Fruit fly (Drosophila melanogaster) whole organism, embryonic: ENCODE data around the gene Tti1.

Experiments used
- Ada2b ChIP-seq: fragments of 200-800 bp; sonication (Bioruptor generic); IDR thresholded peaks from 2 replicates; pipeline ENCODE4 v1.3.6; 2022; ENCODE audit warnings: missing biosample characterization, missing genetic modification characterization
- CG12071 ChIP-seq: fragments of 200-800 bp; sonication (Bioruptor generic); optimal IDR thresholded peaks from 3 replicates; lab custom pipeline; 2018; ENCODE audit warnings: missing biosample characterization, mild to moderate bottlenecking, missing genetic modification characterization
- CG12391 ChIP-seq: fragments of 200-800 bp; sonication (Bioruptor generic); optimal IDR thresholded peaks from 3 replicates; lab custom pipeline; 2018; ENCODE audit warnings: missing biosample characterization, mild to moderate bottlenecking, missing genetic modification characterization, moderate library complexity
- CG12659 ChIP-seq: fragments of 200-800 bp; sonication (Bioruptor generic); optimal IDR thresholded peaks from 3 replicates; lab custom pipeline; 2017; ENCODE audit warnings: mild to moderate bottlenecking, missing biosample characterization, missing genetic modification reagents, missing genetic modification characterization
- CG12744 ChIP-seq: fragments of 200-800 bp; sonication (Bioruptor generic); optimal IDR thresholded peaks from 2 replicates; lab custom pipeline; 2016; ENCODE audit warnings: missing biosample characterization, missing genetic modification characterization
- CG12942 ChIP-seq: fragments of 200-800 bp; sonication (Bioruptor generic); optimal IDR thresholded peaks from 3 replicates; lab custom pipeline; 2016; ENCODE audit warnings: missing biosample characterization, missing genetic modification characterization
- CG13624 ChIP-seq: fragments of 200-800 bp; sonication (Bioruptor generic); optimal IDR thresholded peaks from 2 replicates; lab custom pipeline; 2016; ENCODE audit warnings: missing biosample characterization, missing genetic modification characterization
- CG14965 ChIP-seq: fragments of 200-800 bp; sonication (Bioruptor generic); optimal IDR thresholded peaks from 2 replicates; lab custom pipeline; 2016; ENCODE audit warnings: missing biosample characterization, missing genetic modification characterization, borderline replicate concordance
- CG18599 ChIP-seq: fragments of 200-800 bp; sonication (Bioruptor generic); optimal IDR thresholded peaks from 3 replicates; lab custom pipeline; 2017; ENCODE audit warnings: missing biosample characterization, missing genetic modification characterization, mild to moderate bottlenecking, moderate library complexity, missing genetic modification reagents
- CG18619 ChIP-seq: fragments of 200-800 bp; sonication (Bioruptor generic); optimal IDR thresholded peaks from 3 replicates; lab custom pipeline; 2017; ENCODE audit warnings: missing biosample characterization, mild to moderate bottlenecking, missing genetic modification characterization
- CG2712 ChIP-seq: fragments of 200-800 bp; optimal IDR thresholded peaks from 3 replicates; lab custom pipeline; 2019; ENCODE audit warnings: missing biosample characterization, mild to moderate bottlenecking, missing genetic modification characterization, moderate library complexity
- CG34224 ChIP-seq: fragments of 200-800 bp; sonication (Bioruptor generic); IDR thresholded peaks from 3 replicates; pipeline ENCODE4 v1.3.6; 2022; ENCODE audit warnings: missing biosample characterization, missing genetic modification characterization; ENCODE audit not compliant: partially characterized antibody
- CG6654 ChIP-seq: fragments of 200-800 bp; sonication (Bioruptor generic); optimal IDR thresholded peaks from 2 replicates; lab custom pipeline; 2017; ENCODE audit warnings: missing biosample characterization, mild to moderate bottlenecking, missing genetic modification characterization
- CG7556 ChIP-seq: fragments of 200-800 bp; sonication (Bioruptor generic); optimal IDR thresholded peaks from 2 replicates; lab custom pipeline; 2017; ENCODE audit warnings: missing biosample characterization, mild to moderate bottlenecking, missing genetic modification characterization
- CG8359 ChIP-seq: fragments of 200-800 bp; sonication (Bioruptor generic); optimal IDR thresholded peaks from 2 replicates; lab custom pipeline; 2017; ENCODE audit warnings: missing biosample characterization, mild to moderate bottlenecking, missing genetic modification characterization, borderline replicate concordance
- CG9797 ChIP-seq: fragments of 200-800 bp; sonication (Bioruptor generic); optimal IDR thresholded peaks from 3 replicates; lab custom pipeline; 2018; ENCODE audit warnings: missing biosample characterization, mild to moderate bottlenecking, missing genetic modification characterization
- Dfd ChIP-seq, 2 experiments: fragments of >200 bp; optimal IDR thresholded peaks; 2 replicates each; lab custom pipeline; 2017; ENCODE audit warnings: missing biosample characterization in 2 of 2, missing genetic modification characterization in 2 of 2
- Doc3 ChIP-seq: fragments of 200-800 bp; sonication (Bioruptor generic); IDR thresholded peaks from 3 replicates; pipeline ENCODE4 v1.3.6; 2022; ENCODE audit warnings: missing biosample characterization, missing genetic modification characterization; ENCODE audit not compliant: partially characterized antibody
- Eip74EF ChIP-seq, 2 experiments: fragments of 200-800 bp in 1 of 2; fragments of >200 bp in 1 of 2; sonication (Bioruptor generic) in 1 of 2; optimal IDR thresholded peaks; 2 replicates each; lab custom pipeline; 2017 to 2019; ENCODE audit warnings: missing biosample characterization in 2 of 2, missing genetic modification characterization in 2 of 2, mild to moderate bottlenecking in 1 of 2, moderate library complexity in 1 of 2
- Elba2 ChIP-seq: fragments of 200-800 bp; sonication (Bioruptor generic); optimal IDR thresholded peaks from 3 replicates; lab custom pipeline; 2016; ENCODE audit warnings: missing biosample characterization, missing genetic modification characterization
- HmgZ ChIP-seq: fragments of 200-800 bp; sonication (Bioruptor generic); optimal IDR thresholded peaks from 2 replicates; lab custom pipeline; 2018; ENCODE audit warnings: missing biosample characterization, mild to moderate bottlenecking, missing genetic modification characterization
- Lhr ChIP-seq: fragments of 200-800 bp; sonication (Bioruptor generic); optimal IDR thresholded peaks from 3 replicates; lab custom pipeline; 2017; ENCODE audit warnings: mild to moderate bottlenecking, missing biosample characterization, missing genetic modification reagents, missing genetic modification characterization
- NC2α ChIP-seq: fragments of 200-800 bp; sonication (Bioruptor generic); optimal IDR thresholded peaks from 2 replicates; lab custom pipeline; 2016; ENCODE audit warnings: missing biosample characterization, missing genetic modification characterization
- Ravus ChIP-seq: fragments of 200-800 bp; sonication (Bioruptor generic); IDR thresholded peaks from 2 replicates; pipeline ENCODE4 v1.3.6; 2022; ENCODE audit warnings: missing biosample characterization, missing genetic modification characterization
- Sry-δ ChIP-seq: fragments of 200-800 bp; sonication (Bioruptor generic); optimal IDR thresholded peaks from 2 replicates; lab custom pipeline; 2016; ENCODE audit warnings: missing biosample characterization, missing genetic modification characterization
- YL-1 ChIP-seq: fragments of 200-800 bp; sonication (Bioruptor generic); optimal IDR thresholded peaks from 3 replicates; lab custom pipeline; 2017; ENCODE audit warnings: missing biosample characterization, mild to moderate bottlenecking, missing genetic modification characterization
- ab ChIP-seq: fragments of 200-800 bp; sonication (Bioruptor generic); optimal IDR thresholded peaks from 2 replicates; lab custom pipeline; 2016; ENCODE audit warnings: missing biosample characterization, missing genetic modification characterization
- chif ChIP-seq, 2 experiments: fragments of 200-800 bp; sonication (Bioruptor generic); optimal IDR thresholded peaks; 3 replicates each; lab custom pipeline; 2016; ENCODE audit warnings: missing biosample characterization in 2 of 2, missing genetic modification characterization in 2 of 2
- chn ChIP-seq: fragments of 200-800 bp; sonication (Bioruptor generic); optimal IDR thresholded peaks from 2 replicates; lab custom pipeline; 2016; ENCODE audit warnings: missing biosample characterization, missing genetic modification characterization
- da ChIP-seq: fragments of 200-800 bp; sonication (Bioruptor generic); optimal IDR thresholded peaks from 2 replicates; lab custom pipeline; 2016; ENCODE audit warnings: missing biosample characterization, missing genetic modification characterization
- dimm ChIP-seq: fragments of 200-800 bp; sonication (Bioruptor generic); IDR thresholded peaks from 2 replicates; pipeline ENCODE4 v1.3.6; 2022; ENCODE audit warnings: missing biosample characterization, missing genetic modification characterization
- dm ChIP-seq: fragments of 200-800 bp; sonication (Bioruptor generic); optimal IDR thresholded peaks from 3 replicates; lab custom pipeline; 2016; ENCODE audit warnings: missing biosample characterization, missing genetic modification characterization
- fu2 ChIP-seq: fragments of 200-800 bp; sonication (Bioruptor generic); optimal IDR thresholded peaks from 2 replicates; lab custom pipeline; 2016; ENCODE audit warnings: missing biosample characterization, missing genetic modification characterization
- hbn ChIP-seq: fragments of 200-800 bp; sonication (Bioruptor generic); IDR thresholded peaks from 2 replicates; pipeline ENCODE4 v1.3.6; 2022; ENCODE audit warnings: missing biosample characterization, missing genetic modification characterization; ENCODE audit not compliant: partially characterized antibody
- mld ChIP-seq: fragments of 200-800 bp; sonication (Bioruptor generic); IDR thresholded peaks from 3 replicates; pipeline ENCODE4 v1.3.6; 2022; ENCODE audit warnings: missing biosample characterization, missing genetic modification characterization; ENCODE audit not compliant: partially characterized antibody
- nerfin-1 ChIP-seq: fragments of 200-800 bp; sonication (Bioruptor generic); optimal IDR thresholded peaks from 3 replicates; lab custom pipeline; 2019; ENCODE audit warnings: missing biosample characterization, mild to moderate bottlenecking, missing genetic modification characterization, moderate library complexity
- pho ChIP-seq: fragments of 200-800 bp; sonication (Bioruptor generic); optimal IDR thresholded peaks from 2 replicates; lab custom pipeline; 2016; ENCODE audit warnings: missing biosample characterization, missing genetic modification characterization
- pnt ChIP-seq: fragments of 200-800 bp; sonication (Bioruptor generic); optimal IDR thresholded peaks from 3 replicates; lab custom pipeline; 2016; ENCODE audit warnings: missing biosample characterization, missing genetic modification characterization
- psq ChIP-seq: fragments of 200-800 bp; sonication (Bioruptor generic); optimal IDR thresholded peaks from 2 replicates; lab custom pipeline; 2017; ENCODE audit warnings: missing biosample characterization, missing genetic modification characterization
- repo ChIP-seq: fragments of 200-800 bp; sonication (Bioruptor generic); optimal IDR thresholded peaks from 2 replicates; lab custom pipeline; 2016; ENCODE audit warnings: missing biosample characterization, missing genetic modification characterization
- run ChIP-seq: fragments of 200-800 bp; sonication (Bioruptor generic); optimal IDR thresholded peaks from 3 replicates; lab custom pipeline; 2018; ENCODE audit warnings: missing biosample characterization, mild to moderate bottlenecking, missing genetic modification characterization
- schlank ChIP-seq: fragments of 200-800 bp; sonication (Bioruptor generic); optimal IDR thresholded peaks from 2 replicates; lab custom pipeline; 2018; ENCODE audit warnings: missing biosample characterization, mild to moderate bottlenecking, missing genetic modification characterization
- scrt ChIP-seq: fragments of 200-800 bp; sonication (Bioruptor generic); optimal IDR thresholded peaks from 2 replicates; lab custom pipeline; 2018; ENCODE audit warnings: missing biosample characterization, mild to moderate bottlenecking, missing genetic modification characterization, moderate library complexity
- sisA ChIP-seq: fragments of 200-800 bp; sonication (Bioruptor generic); IDR thresholded peaks from 2 replicates; pipeline ENCODE4 v1.3.6; 2022; ENCODE audit warnings: missing biosample characterization, missing genetic modification characterization
- slbo ChIP-seq: fragments of 200-800 bp; sonication (Bioruptor generic); IDR thresholded peaks from 2 replicates; pipeline ENCODE4 v1.3.6; 2022; ENCODE audit warnings: missing biosample characterization, missing genetic modification characterization
- so ChIP-seq: fragments of 200-800 bp; sonication (Bioruptor generic); IDR thresholded peaks from 3 replicates; pipeline ENCODE4 v1.3.6; 2022; ENCODE audit warnings: missing biosample characterization, missing genetic modification characterization
- sr ChIP-seq: fragments of 200-800 bp; sonication (Bioruptor generic); IDR thresholded peaks from 3 replicates; pipeline ENCODE4 v1.3.6; 2022; ENCODE audit warnings: missing biosample characterization, missing genetic modification characterization
- tgo ChIP-seq: fragments of 200-800 bp; sonication (Bioruptor generic); IDR thresholded peaks from 3 replicates; pipeline ENCODE4 v1.3.6; 2022; ENCODE audit warnings: missing biosample characterization, missing genetic modification characterization
- tin ChIP-seq: fragments of 200-800 bp; sonication (Bioruptor generic); optimal IDR thresholded peaks from 3 replicates; lab custom pipeline; 2016; ENCODE audit warnings: missing biosample characterization, missing genetic modification characterization
- tna ChIP-seq: fragments of 200-800 bp; sonication (Bioruptor generic); IDR thresholded peaks from 2 replicates; pipeline ENCODE4 v1.3.6; 2022; ENCODE audit warnings: missing biosample characterization, missing genetic modification characterization; ENCODE audit not compliant: partially characterized antibody
- wdn ChIP-seq: fragments of 200-800 bp; sonication (Bioruptor generic); IDR thresholded peaks from 2 replicates; pipeline ENCODE4 v1.3.6; 2022; ENCODE audit warnings: missing biosample characterization, missing genetic modification characterization

Gene Tti1

dm6 chr3R:9710886-9711285 is 43.6 kb downstream of the Tti1 start, which contains the start of the genes trbd and dmt (continued):
- TF ChIP-seq CG13624 (peak; percentile 76), CG9797 (GFP tag; lab: Kevin White, UChicago) (peak; percentile 96), CG12942 (GFP tag; lab: Kevin White, UChicago) (peak; percentile 23), Sry-δ (peak; percentile 83), sr (GFP tag; lab: Robert Waterston, UW) (no peak), Ada2b (GFP tag; lab: Robert Waterston, UW) (no peak), CG6654 (no peak), Doc3 (no peak), Eip74EF (GFP tag; optimal IDR thresholded peaks at IDR 0.05; lab: Kevin White, UChicago) (no peak), Ravus (GFP tag; lab: Robert Waterston, UW) (no peak), dimm (GFP tag; lab: Robert Waterston, UW) (no peak), tin (GFP tag; lab: Kevin White, UChicago) (peak; percentile 52), pho (peak; percentile 76), repo (GFP tag; lab: Kevin White, UChicago) (peak; percentile 41), chif (GFP tag; optimal IDR thresholded peaks at IDR 0.05; lab: Kevin White, UChicago) (peak; percentile 3 to 54), sisA (no peak), fu2 (GFP tag; lab: Kevin White, UChicago) (peak; percentile 68), CG12744 (no peak), pnt (GFP tag; lab: Kevin White, UChicago) (peak; percentile 29), CG14965 (no peak), CG12391 (tag; lab: Kevin White, UChicago) (no peak), CG7556 (GFP tag; lab: Kevin White, UChicago) (no peak), HmgZ (tag; lab: Kevin White, UChicago) (peak; percentile 88), scrt (GFP tag; lab: Kevin White, UChicago) (no peak), run (no peak), psq (GFP tag; lab: Kevin White, UChicago) (no peak), hbn (GFP tag; lab: Robert Waterston, UW) (no peak), CG12071 (no peak), da (peak; percentile 60), CG8359 (no peak), wdn (GFP tag; lab: Robert Waterston, UW) (no peak), CG12659 (GFP tag; lab: Kevin White, UChicago) (peak; percentile 95), YL-1 (GFP tag; lab: Kevin White, UChicago) (peak; percentile 93), Dfd (GFP tag; optimal IDR thresholded peaks at IDR 0.05; lab: Kevin White, UChicago) (no peak), CG18619 (no peak), Elba2 (GFP tag; lab: Kevin White, UChicago) (peak; percentile 72), Lhr (peak; percentile 89), chn (GFP tag; lab: Kevin White, UChicago) (peak; percentile 75), so (GFP tag; lab: Robert Waterston, UW) (no peak), dm (GFP tag; lab: Kevin White, UChicago) (peak; percentile 78), mld (GFP tag; lab: Robert Waterston, UW) (no peak), tna (GFP tag; lab: Robert Waterston, UW) (no peak), NC2α (no peak), slbo (GFP tag; lab: Robert Waterston, UW) (no peak), schlank (tag; lab: Kevin White, UChicago) (peak; percentile 2), nerfin-1 (tag; lab: Kevin White, UChicago) (no peak), ab (GFP tag; lab: Kevin White, UChicago) (no peak), CG18599 (GFP tag; lab: Kevin White, UChicago) (no peak), CG2712 (tag; lab: Kevin White, UChicago) (no peak), tgo (GFP tag; lab: Robert Waterston, UW) (no peak), CG34224 (GFP tag; lab: Robert Waterston, UW) (no peak)
